Fruit fly (Drosophila melanogaster) Kc167 (cell line): ENCODE data around the gene PIP82.

ENCODE experiments used
- Myc ChIP-seq: fragments of >200 bp; optimal IDR thresholded peaks from 2 replicates; lab custom pipeline; 2017; ENCODE audit warnings: missing external identifiers
- Sin3A ChIP-seq: fragments of >200 bp; optimal IDR thresholded peaks from 2 replicates; lab custom pipeline; 2018; ENCODE audit warnings: missing external identifiers
- h ChIP-seq: fragments of >200 bp; optimal IDR thresholded peaks from 3 replicates; lab custom pipeline; 2018; ENCODE audit warnings: missing external identifiers
- insv ChIP-seq: fragments of >200 bp; optimal IDR thresholded peaks from 3 replicates; lab custom pipeline; 2018; ENCODE audit warnings: missing external identifiers
- psq ChIP-seq: fragments of >200 bp; optimal IDR thresholded peaks from 2 replicates; lab custom pipeline; 2017; ENCODE audit warnings: missing external identifiers
- ttk ChIP-seq: sonication (Bioruptor generic); optimal IDR thresholded peaks from 2 replicates; lab custom pipeline; 2017; ENCODE audit warnings: missing external identifiers

dm6 chrX:8492849-8493248 lies 36.6 kb downstream of the PIP82 start:
- TF ChIP-seq Sin3A: no peak
- no peak for TF ChIP-seq h (lab: Kevin White, UChicago)
- no peak for TF ChIP-seq psq (lab: Kevin White, UChicago)
- no peak for TF ChIP-seq Myc
- no peak for TF ChIP-seq insv
- no peak for TF ChIP-seq ttk (lab: Kevin White, UChicago)
